Fruit fly (Drosophila melanogaster): ENCODE data around the gene CG1468.

DNA sequence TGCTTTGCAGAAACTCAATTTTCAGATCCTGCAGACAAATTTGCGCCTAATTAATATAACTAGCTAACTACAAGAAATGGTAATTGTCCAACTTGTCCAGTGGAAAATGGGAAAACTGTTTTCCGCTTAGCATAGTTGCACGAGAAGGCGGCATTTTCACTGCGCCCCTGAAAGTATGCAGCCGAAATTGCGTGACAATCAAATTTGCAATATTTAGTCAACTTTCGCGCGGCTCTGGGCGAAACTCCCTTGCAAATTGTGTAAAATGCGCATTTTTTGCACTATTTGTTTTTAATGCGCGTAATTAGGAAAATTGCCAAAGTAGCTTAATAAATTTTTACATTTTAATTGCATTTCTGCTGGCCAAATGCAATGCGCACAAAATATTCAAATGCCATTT is 11.5 kb downstream of the CG1468 start:
- no peak for TF ChIP-seq CG3726 (GFP tag; IDR thresholded peaks at IDR 0.05)
- TF ChIP-seq CG8388 (GFP tag; optimal IDR thresholded peaks at IDR 0.05) = no peak
- TF ChIP-seq CG18619 (GFP tag; optimal IDR thresholded peaks at IDR 0.05) = no peak
- no peak for TF ChIP-seq CG33213 (GFP tag; optimal IDR thresholded peaks at IDR 0.05)
- TF ChIP-seq CG18599 (GFP tag; optimal IDR thresholded peaks at IDR 0.05) = no peak
- no peak for TF ChIP-seq GATAe (GFP tag; conservative IDR thresholded peaks at IDR 0.05)
- no peak for TF ChIP-seq disco-r (GFP tag; optimal IDR thresholded peaks at IDR 0.05)
